Fruit fly (Drosophila melanogaster): ENCODE results near the gene Or10a.

Gene Or10a

dm6 chrX:11384023-11384444 lies 33.2 kb downstream of the Or10a start (continued):
- TF ChIP-seq CG12104 (GFP tag; optimal IDR thresholded peaks at IDR 0.05) = no peak
- TF ChIP-seq twi (tag; optimal IDR thresholded peaks at IDR 0.05) = no peak
- TF ChIP-seq CG11247 (GFP tag; IDR thresholded peaks at IDR 0.05) = peak; percentile 81
- peak in 1 of 2 experiments; percentile 26 for TF ChIP-seq chif (GFP tag; optimal IDR thresholded peaks at IDR 0.05)
- no peak for TF ChIP-seq CG10959 (GFP tag; IDR thresholded peaks at IDR 0.05)
- peak; percentile 2 for TF ChIP-seq kah (GFP tag; optimal IDR thresholded peaks at IDR 0.05)
- no peak for TF ChIP-seq bowl (GFP tag; IDR thresholded peaks at IDR 0.05)
- peak; percentile 49; the same call in 1 of the 2 replicates for TF ChIP-seq H2.0 (GFP tag; IDR thresholded peaks at IDR 0.05)
- no peak for TF ChIP-seq CG8388 (GFP tag; optimal IDR thresholded peaks at IDR 0.05)
- peak; percentile 21 for TF ChIP-seq exex (tag; optimal IDR thresholded peaks at IDR 0.05)
- peak; percentile 53 for TF ChIP-seq CG1233 (GFP tag; optimal IDR thresholded peaks at IDR 0.05)
- TF ChIP-seq knrl (GFP tag; IDR thresholded peaks at IDR 0.05; ENCODE audit: partially characterized antibody) = no peak
- no peak for TF ChIP-seq CG2129 (GFP tag; IDR thresholded peaks at IDR 0.05; ENCODE audit: partially characterized antibody)
- peak; percentile 61; the same call in 1 of the 3 replicates for TF ChIP-seq CG3726 (GFP tag; IDR thresholded peaks at IDR 0.05)
- TF ChIP-seq CG18011 (GFP tag; optimal IDR thresholded peaks at IDR 0.05) = peak; percentile 45
- peak; percentile 69 for TF ChIP-seq CG17359 (tag; optimal IDR thresholded peaks at IDR 0.05)
- TF ChIP-seq CG3838 (GFP tag; optimal IDR thresholded peaks at IDR 0.05) = no peak
- TF ChIP-seq HLH4C (GFP tag; IDR thresholded peaks at IDR 0.05; ENCODE audit: partially characterized antibody) = no peak
- TF ChIP-seq CG13296 (GFP tag; optimal IDR thresholded peaks at IDR 0.05) = peak; percentile 76
- TF ChIP-seq run (tag; optimal IDR thresholded peaks at IDR 0.05) = no peak
- TF ChIP-seq CG11093 (GFP tag; IDR thresholded peaks at IDR 0.05) = peak; percentile 56; the same call in 1 of the 3 replicates
- peak; percentile 61; the same call in 1 of the 2 replicates for TF ChIP-seq CG31224 (GFP tag; IDR thresholded peaks at IDR 0.05)
- peak; percentile 57 for TF ChIP-seq esg (GFP tag; conservative IDR thresholded peaks at IDR 0.05)
- TF ChIP-seq CG2889 (GFP tag; IDR thresholded peaks at IDR 0.05) = peak; percentile 65; the same call in 2 of the 3 replicates
- peak; percentile 50 for TF ChIP-seq Chrac-16 (GFP tag; optimal IDR thresholded peaks at IDR 0.05)
- no peak for TF ChIP-seq CG6654 (GFP tag; optimal IDR thresholded peaks at IDR 0.05)
- no peak for TF ChIP-seq CG15696 (tag; optimal IDR thresholded peaks at IDR 0.05)
- peak; percentile 25 to 70 for TF ChIP-seq Hr51 (GFP tag; optimal IDR thresholded peaks at IDR 0.05)
- TF ChIP-seq CG34422 (GFP tag; IDR thresholded peaks at IDR 0.05) = 0 out of 3 replicates have a peak, but pooled peaks have one; percentile 36
- peak; percentile 58 for TF ChIP-seq CG6854 (GFP tag; optimal IDR thresholded peaks at IDR 0.05)
- peak; percentile 18; the same call in 1 of the 2 replicates for TF ChIP-seq Nf-YA (GFP tag; IDR thresholded peaks at IDR 0.05)
- TF ChIP-seq az2 (GFP tag; optimal IDR thresholded peaks at IDR 0.05) = peak; percentile 21
- TF ChIP-seq Scr (GFP tag; IDR thresholded peaks at IDR 0.05; ENCODE audit: partially characterized antibody) = 0 out of 2 replicates have a peak, but pooled peaks have one; percentile 7
- TF ChIP-seq HHEX (GFP tag; optimal IDR thresholded peaks at IDR 0.05) = peak; percentile 71
- TF ChIP-seq CG13424 (tag; optimal IDR thresholded peaks at IDR 0.05) = peak; percentile 69
- TF ChIP-seq CG18262 (tag; optimal IDR thresholded peaks at IDR 0.05) = peak; percentile 27
- no peak for TF ChIP-seq Sry-β (GFP tag; optimal IDR thresholded peaks at IDR 0.05)
- peak; percentile 78 for TF ChIP-seq caup (GFP tag; optimal IDR thresholded peaks at IDR 0.05; ENCODE audit: severe bottlenecking)
- TF ChIP-seq MESR4 (GFP tag; optimal IDR thresholded peaks at IDR 0.05) = no peak
- TF ChIP-seq Nf-YB (GFP tag; optimal IDR thresholded peaks at IDR 0.05) = no peak
- TF ChIP-seq CG1024 (GFP tag; IDR thresholded peaks at IDR 0.05) = peak; percentile 32; the same call in 1 of the 2 replicates
- no peak for TF ChIP-seq CG10565 (GFP tag; optimal IDR thresholded peaks at IDR 0.05)
- no peak for TF ChIP-seq luna (GFP tag; optimal IDR thresholded peaks at IDR 0.05)
- TF ChIP-seq Sox102F (GFP tag; optimal IDR thresholded peaks at IDR 0.05) = peak; percentile 60
- no peak for TF ChIP-seq CG6791 (GFP tag; IDR thresholded peaks at IDR 0.05; ENCODE audit: partially characterized antibody)
- TF ChIP-seq ase (GFP tag; IDR thresholded peaks at IDR 0.05) = peak; percentile 56; the same call in 1 of the 3 replicates
- TF ChIP-seq CG12744 (GFP tag; optimal IDR thresholded peaks at IDR 0.05) = peak; percentile 1
- no peak for TF ChIP-seq pzg (GFP tag; optimal IDR thresholded peaks at IDR 0.05)
- TF ChIP-seq stc (GFP tag; IDR thresholded peaks at IDR 0.05) = peak; percentile 58; the same call in 1 of the 2 replicates
